Fruit fly (Drosophila melanogaster): Measurements from ENCODE around the gene CG7101.

dm6 chrX:18805036-18805435, 25.4 kb upstream of the CG7101 start:
- TF ChIP-seq Ets98B (GFP tag; IDR thresholded peaks at IDR 0.05) (no peak), D1 (tag; optimal IDR thresholded peaks at IDR 0.05) (no peak), CG8159 (tag; optimal IDR thresholded peaks at IDR 0.05) (no peak), CG12605 (GFP tag; IDR thresholded peaks at IDR 0.05) (no peak), CG4496 (GFP tag; IDR thresholded peaks at IDR 0.05) (no peak), CG13204 (GFP tag; optimal IDR thresholded peaks at IDR 0.05) (no peak), fd96Ca (GFP tag; IDR thresholded peaks at IDR 0.05) (no peak), CG14655 (GFP tag; optimal IDR thresholded peaks at IDR 0.05) (no peak), rn (GFP tag; IDR thresholded peaks at IDR 0.05) (no peak), gl (tag; optimal IDR thresholded peaks at IDR 0.05) (no peak), CG10348 (GFP tag; IDR thresholded peaks at IDR 0.05) (no peak), CG15710 (tag; optimal IDR thresholded peaks at IDR 0.05) (no peak), EcR (GFP tag; optimal IDR thresholded peaks at IDR 0.05) (no peak), CG17806 (tag; optimal IDR thresholded peaks at IDR 0.05) (no peak)
